Worm (Caenorhabditis elegans) whole organism, L2 larva: Measurements from ENCODE around the gene M176.4.

Source experiments
- F13H6.1 ChIP-seq: sonication (generic microtip); optimal IDR thresholded peaks from 2 replicates; lab custom pipeline; 2016; ENCODE audit warnings: missing genetic modification characterization, missing compliant biosample characterization
- R02D3.7 ChIP-seq: fragments of 150-350 bp; optimal IDR thresholded peaks from 2 replicates; lab custom pipeline; 2014; ENCODE audit warnings: missing biosample characterization, missing genetic modification characterization
- ZK546.5 ChIP-seq: sonication (generic microtip); optimal IDR thresholded peaks from 2 replicates; lab custom pipeline; 2017; ENCODE audit warnings: missing biosample characterization, missing genetic modification characterization
- alr-1 ChIP-seq: fragments of 150-350 bp; optimal IDR thresholded peaks from 2 replicates; lab custom pipeline; 2014; ENCODE audit warnings: missing biosample characterization, missing genetic modification characterization
- aly-2 ChIP-seq: fragments of 150-350 bp; optimal IDR thresholded peaks from 2 replicates; lab custom pipeline; 2014; ENCODE audit warnings: missing biosample characterization, missing genetic modification characterization
- ama-1 ChIP-seq: fragments of 150-350 bp; optimal IDR thresholded peaks from 2 replicates; lab custom pipeline; 2018; ENCODE audit warnings: inconsistent platforms
- blmp-1 ChIP-seq: sonication (generic microtip); optimal IDR thresholded peaks from 2 replicates; lab custom pipeline; 2017; ENCODE audit warnings: missing genetic modification characterization, mild to moderate bottlenecking, missing compliant biosample characterization, antibody characterized with exemption, moderate library complexity; ENCODE audit not compliant: insufficient read depth
- ceh-16 ChIP-seq: fragments of 150-350 bp; optimal IDR thresholded peaks from 2 replicates; lab custom pipeline; 2014; ENCODE audit warnings: missing biosample characterization, missing genetic modification characterization
- ceh-82 ChIP-seq: fragments of 150-350 bp; optimal IDR thresholded peaks from 2 replicates; lab custom pipeline; 2014; ENCODE audit warnings: missing biosample characterization, missing genetic modification characterization
- egl-27 ChIP-seq: sonication (generic microtip); optimal IDR thresholded peaks from 3 replicates; lab custom pipeline; 2017; ENCODE audit warnings: missing biosample characterization, missing genetic modification reagents, missing genetic modification characterization
- elt-1 ChIP-seq: fragments of 150-350 bp; optimal IDR thresholded peaks from 2 replicates; lab custom pipeline; 2014; ENCODE audit warnings: missing biosample characterization, missing genetic modification characterization
- gmeb-1 ChIP-seq: fragments of 150-350 bp; optimal IDR thresholded peaks from 2 replicates; lab custom pipeline; 2014; ENCODE audit warnings: missing biosample characterization, missing genetic modification characterization
- lin-11 ChIP-seq: fragments of 150-350 bp; sonication (generic microtip); optimal IDR thresholded peaks from 2 replicates; lab custom pipeline; 2014; ENCODE audit warnings: missing biosample characterization, missing genetic modification characterization, inconsistent platforms, mixed read lengths
- lin-13 ChIP-seq: fragments of 150-350 bp; optimal IDR thresholded peaks from 2 replicates; lab custom pipeline; 2014; ENCODE audit warnings: missing biosample characterization, missing genetic modification reagents, missing genetic modification characterization
- lin-39 ChIP-seq: fragments of 150-350 bp; optimal IDR thresholded peaks from 2 replicates; lab custom pipeline; 2014; ENCODE audit warnings: missing biosample characterization, missing genetic modification reagents, missing genetic modification characterization
- lsy-2 ChIP-seq, 2 experiments: fragments of 150-350 bp in 1 of 2; sonication (generic microtip) in 1 of 2; optimal IDR thresholded peaks; 2 replicates each; lab custom pipeline; 2014 to 2017; ENCODE audit warnings: missing biosample characterization in 2 of 2, missing genetic modification characterization in 2 of 2
- mab-5 ChIP-seq: fragments of 150-350 bp; optimal IDR thresholded peaks from 2 replicates; lab custom pipeline; 2014; ENCODE audit warnings: missing biosample characterization, missing genetic modification characterization
- mbf-1 ChIP-seq: sonication (generic microtip); optimal IDR thresholded peaks from 2 replicates; lab custom pipeline; 2017; ENCODE audit warnings: missing biosample characterization, missing genetic modification characterization
- mdl-1 ChIP-seq, 2 experiments: fragments of 150-350 bp in 1 of 2; sonication (generic microtip) in 1 of 2; optimal IDR thresholded peaks; 2 replicates each; lab custom pipeline; 2017; ENCODE audit warnings: missing biosample characterization in 2 of 2, missing genetic modification characterization in 2 of 2
- nhr-10 ChIP-seq: sonication (generic microtip); optimal IDR thresholded peaks from 2 replicates; lab custom pipeline; 2017; ENCODE audit warnings: missing biosample characterization, missing genetic modification characterization
- nhr-11 ChIP-seq: fragments of 150-350 bp; optimal IDR thresholded peaks from 2 replicates; lab custom pipeline; 2014; ENCODE audit warnings: missing biosample characterization, missing genetic modification characterization
- nhr-12 ChIP-seq: fragments of 150-350 bp; optimal IDR thresholded peaks from 2 replicates; lab custom pipeline; 2014; ENCODE audit warnings: missing biosample characterization, missing genetic modification characterization
- nhr-23 ChIP-seq: fragments of 150-350 bp; optimal IDR thresholded peaks from 2 replicates; lab custom pipeline; 2014; ENCODE audit warnings: missing biosample characterization, missing genetic modification reagents, missing genetic modification characterization
- nhr-6 ChIP-seq: fragments of 150-350 bp; optimal IDR thresholded peaks from 2 replicates; lab custom pipeline; 2014; ENCODE audit warnings: missing biosample characterization, missing genetic modification characterization
- nhr-77 ChIP-seq: fragments of 150-350 bp; optimal IDR thresholded peaks from 2 replicates; lab custom pipeline; 2014; ENCODE audit warnings: missing biosample characterization, missing genetic modification characterization
- peb-1 ChIP-seq: fragments of 150-350 bp; optimal IDR thresholded peaks from 2 replicates; lab custom pipeline; 2014; ENCODE audit warnings: missing biosample characterization, missing genetic modification characterization
- skn-1 ChIP-seq: sonication (generic microtip); optimal IDR thresholded peaks from 2 replicates; lab custom pipeline; 2017; ENCODE audit warnings: missing biosample characterization, missing genetic modification characterization
- sma-9 ChIP-seq, 2 experiments: fragments of 150-350 bp in 1 of 2; sonication (generic microtip) in 1 of 2; optimal IDR thresholded peaks; 2 replicates each; lab custom pipeline; 2014 to 2016; ENCODE audit warnings: missing genetic modification characterization in 2 of 2, mild to moderate bottlenecking in 1 of 2, missing biosample characterization in 1 of 2, missing compliant biosample characterization in 1 of 2, missing genetic modification reagents in 1 of 2, moderate library complexity in 1 of 2
- unc-62 ChIP-seq: fragments of 150-350 bp; optimal IDR thresholded peaks from 2 replicates; lab custom pipeline; 2014; ENCODE audit warnings: missing biosample characterization, missing genetic modification reagents, missing genetic modification characterization
- zag-1 ChIP-seq: fragments of 150-350 bp; optimal IDR thresholded peaks from 2 replicates; lab custom pipeline; 2014; ENCODE audit warnings: missing biosample characterization, missing genetic modification characterization
- ztf-1 ChIP-seq: fragments of 200-800 bp; sonication (Bioruptor generic); conservative IDR thresholded peaks from 2 replicates; pipeline ENCODE4 v1.3.6; 2022; ENCODE audit warnings: missing genetic modification characterization, missing compliant biosample characterization
- ztf-11 ChIP-seq: sonication (generic microtip); optimal IDR thresholded peaks from 2 replicates; lab custom pipeline; 2017; ENCODE audit warnings: missing biosample characterization, missing genetic modification characterization
- ztf-4 ChIP-seq: fragments of 150-350 bp; optimal IDR thresholded peaks from 2 replicates; lab custom pipeline; 2014; ENCODE audit warnings: missing biosample characterization, missing genetic modification characterization

M176.4 gene

DNA sequence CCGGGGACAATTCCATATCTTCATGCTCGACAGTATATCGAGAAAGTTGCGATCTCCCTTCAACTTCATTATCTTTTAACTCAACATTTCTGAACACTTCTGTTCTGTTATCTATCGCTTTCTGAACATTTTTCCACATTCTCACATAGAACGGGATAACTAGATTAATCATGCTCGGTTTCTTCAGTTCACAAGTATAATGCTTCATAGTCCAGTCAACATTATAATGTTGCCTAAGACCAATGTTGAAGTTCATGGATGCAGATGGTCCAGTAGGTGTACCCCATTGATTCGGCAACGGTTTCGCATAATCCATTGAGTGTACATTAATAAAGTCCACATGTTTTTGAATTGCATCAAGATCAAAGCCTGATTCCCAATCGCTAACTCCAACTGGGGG, 20.7 kb downstream of the M176.4 start:
- TF ChIP-seq nhr-11 (tag; lab: Kevin White, UChicago) (no peak), ztf-4 (no peak), nhr-6 (no peak), lin-11 (no peak), aly-2 (no peak)

DNA sequence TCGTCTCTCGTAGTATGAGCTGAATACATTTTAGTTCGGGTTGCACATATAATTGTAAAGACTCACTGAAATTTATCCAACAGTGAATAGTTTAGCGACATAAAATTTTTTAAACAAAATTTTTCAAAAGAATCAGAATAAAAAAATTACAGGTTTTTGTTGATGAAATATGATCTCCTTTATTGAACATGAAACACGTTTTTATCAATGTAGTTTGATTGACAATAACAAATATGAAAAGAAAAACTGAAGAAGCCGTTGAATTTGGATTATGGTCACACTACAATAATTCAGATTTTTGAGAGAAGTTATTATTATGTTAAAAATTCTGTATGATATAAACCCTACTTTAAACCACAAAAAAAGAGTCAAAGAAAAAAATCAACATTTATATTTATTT, 21.9 kb downstream of the M176.4 start, which contains the start of gene chil-17:
Gene chil-17, minus strand, starts transcription at position 101 of the 400 bp plus-strand sequence.
- no peak for TF ChIP-seq unc-62 (GFP tag; lab: Kevin White, UChicago)
- no peak for TF ChIP-seq ceh-16
- no peak for TF ChIP-seq nhr-23 (tag; lab: Kevin White, UChicago)

DNA sequence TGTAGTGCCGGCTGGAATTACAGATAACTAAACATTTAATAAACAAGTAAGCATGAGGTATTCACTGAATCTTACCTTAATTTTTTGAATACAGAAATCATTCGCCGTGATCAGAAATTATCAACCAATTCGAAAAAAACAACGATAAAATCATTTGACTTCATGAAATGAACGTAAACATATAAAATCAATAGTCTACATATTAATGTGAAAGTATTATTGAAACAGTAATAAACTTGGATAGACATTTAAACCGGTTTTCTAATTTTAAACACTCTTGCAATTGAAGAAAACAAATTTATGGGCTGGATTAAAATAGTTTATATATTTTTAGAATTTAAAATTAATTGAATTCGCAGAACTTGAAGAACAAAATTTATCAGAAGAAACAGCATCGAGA, 23.7 kb downstream of the M176.4 start, which contains the start of gene chil-16:
Gene chil-16, minus strand, starts transcription at position 101 of the 400 bp plus-strand sequence.
- TF ChIP-seq zag-1 (tag; lab: Kevin White, UChicago) (no peak), mbf-1 (tag; lab: Kevin White, UChicago) (no peak), ama-1 (lab: Kevin White, UChicago) (no peak), lin-13 (GFP tag; lab: Kevin White, UChicago) (no peak), ztf-4 (no peak), unc-62 (GFP tag; lab: Kevin White, UChicago) (no peak), lin-39 (tag; lab: Kevin White, UChicago) (no peak), ceh-82 (tag; lab: Kevin White, UChicago) (no peak), aly-2 (no peak), nhr-10 (tag; lab: Kevin White, UChicago) (no peak), peb-1 (tag; lab: Kevin White, UChicago) (no peak), ceh-16 (no peak), mdl-1 (tag; optimal IDR thresholded peaks at IDR 0.05; lab: Kevin White, UChicago) (no peak)

DNA sequence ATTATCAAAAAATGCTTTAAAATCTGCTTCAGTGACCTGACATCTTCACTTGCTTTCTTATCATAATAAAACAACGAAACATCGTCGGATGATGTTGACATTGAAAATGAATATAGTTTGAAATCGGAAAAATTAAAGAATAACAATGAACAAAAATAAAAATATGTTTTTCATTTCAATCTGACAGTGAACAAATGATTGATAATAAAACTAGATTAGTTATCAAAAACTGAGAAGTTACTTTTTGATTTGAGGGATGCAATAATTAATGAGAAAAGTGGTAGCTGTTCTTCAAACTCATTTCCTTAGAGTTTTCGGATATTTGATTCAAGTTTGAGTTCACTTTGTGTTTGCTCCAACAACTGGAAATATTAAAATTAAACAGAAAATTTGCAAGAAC, 25.4 kb downstream of the M176.4 start, which contains the start of gene chil-15:
Gene chil-15, minus strand, starts transcription at position 101 of the 400 bp plus-strand sequence.
- no peak for TF ChIP-seq mbf-1 (tag; lab: Kevin White, UChicago)
- TF ChIP-seq elt-1 = no peak

DNA sequence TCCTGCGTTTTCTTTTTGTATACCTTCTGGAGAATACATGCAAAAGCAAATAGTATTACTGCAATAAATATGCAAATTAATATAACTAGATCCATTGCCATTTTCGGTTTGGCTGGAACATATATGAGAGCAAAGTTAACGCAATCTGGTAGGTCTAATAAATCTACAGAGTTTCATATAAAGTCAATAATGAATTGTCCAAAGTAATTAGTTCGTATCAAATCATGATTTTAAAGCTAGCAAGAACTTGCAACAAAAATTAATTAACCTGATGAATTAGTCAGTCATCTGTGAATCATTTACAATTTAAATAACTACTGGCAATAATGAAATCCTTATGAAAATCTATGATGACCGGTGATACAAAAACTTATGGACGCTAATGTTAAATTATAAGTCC, 27.2 kb downstream of the M176.4 start, which contains the start of gene R09D1.13:
Gene R09D1.13, minus strand, starts transcription at position 101 of the 400 bp plus-strand sequence.
- TF ChIP-seq ztf-1 (GFP tag; lab: Robert Waterston, UW) (no peak), R02D3.7 (tag; lab: Kevin White, UChicago) (no peak)
- TF ChIP-seq, all 48 proteins: peak for 0

DNA sequence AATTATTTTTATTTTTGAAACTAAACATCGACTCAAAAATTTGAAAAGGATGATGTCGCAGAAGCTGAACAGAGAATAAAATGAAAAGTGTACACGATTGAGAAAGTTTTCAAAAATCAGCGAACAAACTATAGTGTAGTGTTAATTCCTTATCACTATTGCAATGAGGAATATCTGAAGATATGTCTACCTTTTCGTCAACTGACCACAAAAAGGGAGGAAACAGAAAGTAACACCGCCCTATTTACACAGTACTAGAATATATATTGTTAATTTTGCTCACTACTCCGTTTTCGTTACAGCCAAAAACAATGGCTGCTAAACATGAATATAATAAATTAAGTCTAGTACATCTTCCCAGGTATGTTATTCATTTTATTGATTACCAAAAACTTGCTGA, 29.8 kb downstream of the M176.4 start, which contains the start of gene chil-18:
Gene chil-18, plus strand, starts transcription at position 301 of the 400 bp plus-strand sequence.
- TF ChIP-seq elt-1 (no peak), ztf-11 (tag; lab: Kevin White, UChicago) (no peak), ztf-4 (no peak), nhr-12 (tag; lab: Kevin White, UChicago) (no peak), sma-9 (GFP tag; optimal IDR thresholded peaks at IDR 0.05; lab: Kevin White, UChicago) (no peak), sma-9 (tag; optimal IDR thresholded peaks at IDR 0.05; lab: Kevin White, UChicago) (no peak), nhr-77 (tag; lab: Kevin White, UChicago) (no peak), lsy-2 (tag; optimal IDR thresholded peaks at IDR 0.05; lab: Kevin White, UChicago) (no peak), ZK546.5 (tag; lab: Kevin White, UChicago) (no peak), blmp-1 (tag; lab: Kevin White, UChicago) (no peak), ztf-1 (GFP tag; lab: Robert Waterston, UW) (no peak), R02D3.7 (tag; lab: Kevin White, UChicago) (no peak), nhr-10 (tag; lab: Kevin White, UChicago) (no peak), alr-1 (tag; lab: Kevin White, UChicago) (no peak), nhr-11 (tag; lab: Kevin White, UChicago) (no peak), mab-5 (no peak), F13H6.1 (no peak), gmeb-1 (no peak), egl-27 (no peak), skn-1 (no peak), nhr-23 (tag; lab: Kevin White, UChicago) (no peak)
